Worm (Caenorhabditis elegans) whole organism, L4 larva: Measurements from ENCODE around the gene cdc-25.3.

Experiments
- D1046.2 ChIP-seq: fragments of 200-800 bp; sonication (Bioruptor generic); IDR thresholded peaks from 2 replicates; pipeline ENCODE4 v1.3.6; 2022; ENCODE audit warnings: missing genetic modification characterization, missing compliant biosample characterization
- R02D3.7 ChIP-seq: fragments of 150-350 bp; sonication (generic microtip); optimal IDR thresholded peaks from 3 replicates; lab custom pipeline; 2014; ENCODE audit warnings: missing biosample characterization, missing genetic modification characterization
- T20F7.1 ChIP-seq: fragments of 200-800 bp; sonication (Bioruptor generic); optimal IDR thresholded peaks from 2 replicates; lab custom pipeline; 2018; ENCODE audit warnings: mild to moderate bottlenecking, missing genetic modification characterization, missing compliant biosample characterization
- T26A8.4 ChIP-seq: fragments of 200-800 bp; sonication (Bioruptor generic); IDR thresholded peaks from 2 replicates; pipeline ENCODE4 v1.3.6; 2022; ENCODE audit warnings: missing genetic modification characterization, missing compliant biosample characterization
- Y5F2A.4 ChIP-seq: fragments of 200-800 bp; sonication (Bioruptor generic); optimal IDR thresholded peaks from 2 replicates; lab custom pipeline; 2018; ENCODE audit warnings: mild to moderate bottlenecking, missing genetic modification characterization, missing compliant biosample characterization
- Y75B8A.6 ChIP-seq: fragments of 200-800 bp; sonication (Bioruptor generic); IDR thresholded peaks from 2 replicates; pipeline ENCODE4 v1.3.6; 2022; ENCODE audit warnings: missing genetic modification reagents, missing genetic modification characterization, missing compliant biosample characterization
- ZK337.2 ChIP-seq: fragments of 200-800 bp; sonication (Bioruptor generic); IDR thresholded peaks from 2 replicates; pipeline ENCODE4 v1.3.6; 2022; ENCODE audit warnings: missing genetic modification reagents, missing genetic modification characterization, missing compliant biosample characterization
- ZK546.5 ChIP-seq, 2 experiments: sonication (generic microtip); optimal IDR thresholded peaks; 2 replicates each; lab custom pipeline; 2017; ENCODE audit warnings: missing biosample characterization in 2 of 2, missing genetic modification characterization in 2 of 2
- aly-2 ChIP-seq: sonication (generic microtip); optimal IDR thresholded peaks from 2 replicates; lab custom pipeline; 2018; ENCODE audit warnings: missing biosample characterization, missing genetic modification characterization
- ama-1 ChIP-seq: fragments of 150-350 bp; optimal IDR thresholded peaks from 2 replicates; lab custom pipeline; 2014; ENCODE audit warnings: inconsistent platforms, mixed read lengths
- ceh-32 ChIP-seq: sonication (generic microtip); optimal IDR thresholded peaks from 2 replicates; lab custom pipeline; 2016; ENCODE audit warnings: mild to moderate bottlenecking, missing genetic modification characterization, missing compliant biosample characterization; ENCODE audit not compliant: poor library complexity
- ces-1 ChIP-seq: fragments of 150-350 bp; sonication (generic microtip); optimal IDR thresholded peaks from 4 replicates; lab custom pipeline; 2014; ENCODE audit warnings: missing biosample characterization, missing genetic modification reagents, missing genetic modification characterization
- daf-8 ChIP-seq: fragments of 200-800 bp; sonication (Bioruptor generic); IDR thresholded peaks from 2 replicates; pipeline ENCODE4 v1.3.6; 2022; ENCODE audit warnings: missing genetic modification characterization, missing compliant biosample characterization
- duxl-1 ChIP-seq: sonication (generic microtip); optimal IDR thresholded peaks from 2 replicates; lab custom pipeline; 2016; ENCODE audit warnings: mild to moderate bottlenecking, missing genetic modification characterization, moderate library complexity, missing compliant biosample characterization; ENCODE audit not compliant: poor library complexity
- egl-27 ChIP-seq: sonication (generic microtip); optimal IDR thresholded peaks from 3 replicates; lab custom pipeline; 2017; ENCODE audit warnings: missing biosample characterization, missing genetic modification reagents, missing genetic modification characterization
- egl-43 ChIP-seq: fragments of 200-800 bp; sonication (Bioruptor generic); IDR thresholded peaks from 2 replicates; pipeline ENCODE4 v1.3.6; 2022; ENCODE audit warnings: missing genetic modification reagents, missing genetic modification characterization, missing compliant biosample characterization
- fos-1 ChIP-seq: fragments of 150-350 bp; optimal IDR thresholded peaks from 2 replicates; lab custom pipeline; 2014; ENCODE audit warnings: missing biosample characterization, missing genetic modification characterization
- hlh-11 ChIP-seq: fragments of 200-800 bp; sonication (Bioruptor generic); optimal IDR thresholded peaks from 2 replicates; lab custom pipeline; 2018; ENCODE audit warnings: mild to moderate bottlenecking, missing genetic modification characterization, missing compliant biosample characterization
- jun-1 ChIP-seq: fragments of 150-350 bp; optimal IDR thresholded peaks from 2 replicates; lab custom pipeline; 2014; ENCODE audit warnings: missing biosample characterization, missing genetic modification reagents, missing genetic modification characterization
- lim-7 ChIP-seq: fragments of 200-800 bp; sonication (Bioruptor generic); IDR thresholded peaks from 2 replicates; pipeline ENCODE4 v1.3.6; 2022; ENCODE audit warnings: missing genetic modification characterization, missing compliant biosample characterization
- lin-13 ChIP-seq: fragments of 150-350 bp; optimal IDR thresholded peaks from 2 replicates; lab custom pipeline; 2014; ENCODE audit warnings: missing biosample characterization, missing genetic modification reagents, missing genetic modification characterization
- lir-3 ChIP-seq: sonication (generic microtip); optimal IDR thresholded peaks from 2 replicates; lab custom pipeline; 2016; ENCODE audit warnings: mild to moderate bottlenecking, missing genetic modification characterization, missing compliant biosample characterization
- madf-9 ChIP-seq: fragments of 200-800 bp; sonication (Bioruptor generic); conservative IDR thresholded peaks from 2 replicates; pipeline ENCODE4 v1.3.6; 2022; ENCODE audit warnings: missing genetic modification reagents, missing genetic modification characterization, missing compliant biosample characterization
- mdl-1 ChIP-seq, 2 experiments: fragments of 150-350 bp in 1 of 2; sonication (generic microtip) in 1 of 2; optimal IDR thresholded peaks; 2 replicates each; lab custom pipeline; 2014 to 2017; ENCODE audit warnings: missing biosample characterization in 2 of 2, missing genetic modification characterization in 2 of 2
- mep-1 ChIP-seq: fragments of 150-350 bp; sonication (generic microtip); optimal IDR thresholded peaks from 3 replicates; lab custom pipeline; 2014; ENCODE audit warnings: missing biosample characterization, missing genetic modification characterization
- nhr-102 ChIP-seq: sonication (generic microtip); optimal IDR thresholded peaks from 2 replicates; lab custom pipeline; 2016; ENCODE audit warnings: mild to moderate bottlenecking, missing genetic modification characterization, moderate library complexity, missing compliant biosample characterization
- nhr-111 ChIP-seq: fragments of 200-800 bp; sonication (Bioruptor generic); optimal IDR thresholded peaks from 2 replicates; lab custom pipeline; 2018; ENCODE audit warnings: mild to moderate bottlenecking, missing genetic modification characterization, missing compliant biosample characterization
- nhr-237 ChIP-seq: sonication (generic microtip); optimal IDR thresholded peaks from 2 replicates; lab custom pipeline; 2017; ENCODE audit warnings: missing biosample characterization, missing genetic modification characterization
- nhr-28 ChIP-seq: fragments of 150-350 bp; optimal IDR thresholded peaks from 2 replicates; lab custom pipeline; 2014; ENCODE audit warnings: missing biosample characterization, missing genetic modification characterization
- nhr-41 ChIP-seq: fragments of 200-800 bp; sonication (Bioruptor generic); IDR thresholded peaks from 2 replicates; pipeline ENCODE4 v1.3.6; 2022; ENCODE audit warnings: missing genetic modification reagents, missing genetic modification characterization, missing compliant biosample characterization
- nhr-42 ChIP-seq: fragments of 200-800 bp; sonication (Bioruptor generic); IDR thresholded peaks from 2 replicates; pipeline ENCODE4 v1.3.6; 2022; ENCODE audit warnings: missing genetic modification characterization, missing compliant biosample characterization
- pha-4 ChIP-seq, 2 experiments: fragments of 150-350 bp in 1 of 2; fragments of 200-800 bp in 1 of 2; sonication (Bioruptor generic) in 1 of 2; IDR thresholded peaks in 1 of 2; optimal IDR thresholded peaks in 1 of 2; 2 replicates each; pipeline versions ENCODE4 v1.3.6 to Lab custom; 2014 to 2022; ENCODE audit warnings: missing genetic modification characterization in 2 of 2, missing genetic modification reagents in 2 of 2, missing biosample characterization in 1 of 2, missing compliant biosample characterization in 1 of 2
- rbr-2 ChIP-seq: sonication (generic microtip); optimal IDR thresholded peaks from 2 replicates; lab custom pipeline; 2016; ENCODE audit warnings: missing genotype, missing genetic modification characterization, missing compliant biosample characterization
- set-16 ChIP-seq: fragments of 200-800 bp; sonication (Bioruptor generic); IDR thresholded peaks from 2 replicates; pipeline ENCODE4 v1.3.6; 2022; ENCODE audit warnings: missing genetic modification reagents, missing genetic modification characterization, missing compliant biosample characterization
- snpc-4 ChIP-seq: fragments of 150-350 bp; optimal IDR thresholded peaks from 2 replicates; lab custom pipeline; 2014; ENCODE audit warnings: missing biosample characterization, missing genetic modification characterization
- spr-1 ChIP-seq: sonication (generic microtip); optimal IDR thresholded peaks from 2 replicates; lab custom pipeline; 2016; ENCODE audit warnings: mild to moderate bottlenecking, missing genetic modification characterization, missing compliant biosample characterization
- tra-1 ChIP-seq: fragments of 200-800 bp; sonication (Bioruptor generic); IDR thresholded peaks from 2 replicates; pipeline ENCODE4 v1.3.6; 2022; ENCODE audit warnings: missing genetic modification reagents, missing genetic modification characterization, missing compliant biosample characterization
- unc-62 ChIP-seq, 3 experiments: fragments of 150-350 bp in 1 of 3; sonication (generic microtip); optimal IDR thresholded peaks in 2 of 3; peaks in 1 of 3; 1 replicate in 1 of 3; 2 replicates in 2 of 3; lab custom pipeline; 2014 to 2017; ENCODE audit warnings: missing biosample characterization in 3 of 3, missing genetic modification characterization in 3 of 3, missing genetic modification reagents in 3 of 3, missing genotype in 1 of 3
- zag-1 ChIP-seq: fragments of 150-350 bp; optimal IDR thresholded peaks from 2 replicates; lab custom pipeline; 2014; ENCODE audit warnings: missing biosample characterization, missing genetic modification characterization
- zfp-2 ChIP-seq: sonication (generic microtip); optimal IDR thresholded peaks from 2 replicates; lab custom pipeline; 2016; ENCODE audit warnings: mild to moderate bottlenecking, missing genetic modification characterization, missing compliant biosample characterization
- zfp-3 ChIP-seq: fragments of 200-800 bp; sonication (Bioruptor generic); conservative IDR thresholded peaks from 2 replicates; pipeline ENCODE4 v1.3.6; 2022; ENCODE audit warnings: missing genetic modification reagents, missing genetic modification characterization, missing compliant biosample characterization
- ztf-11 ChIP-seq: fragments of 150-350 bp; optimal IDR thresholded peaks from 2 replicates; lab custom pipeline; 2014; ENCODE audit warnings: missing biosample characterization, missing genetic modification characterization

The cdc-25.3 gene

ce11 chrIII:8917879-8918381 is at the start of gene cdc-25.3:
Gene cdc-25.3, minus strand, starts transcription at chrIII:8917929.
- TF ChIP-seq Y75B8A.6 (no peak), hlh-11 (tag; lab: Kevin White, UChicago) (no peak), fos-1 (tag; lab: Kevin White, UChicago) (no peak), set-16 (GFP tag; lab: Robert Waterston, UW) (no peak), rbr-2 (tag; lab: Kevin White, UChicago) (no peak), nhr-28 (tag; lab: Kevin White, UChicago) (no peak), D1046.2 (no peak), duxl-1 (no peak), madf-9 (GFP tag; lab: Robert Waterston, UW) (no peak), jun-1 (tag; lab: Kevin White, UChicago) (no peak), nhr-237 (tag; lab: Kevin White, UChicago) (no peak)

- TF ChIP-seq unc-62 (GFP tag; optimal IDR thresholded peaks at IDR 0.05 in 1 of 2; lab: Kevin White, UChicago) (peak in 1 of 2 experiments; percentile 15), unc-62 (tag; optimal IDR thresholded peaks at IDR 0.05; lab: Kevin White, UChicago) (no peak), lin-13 (no peak), ama-1 (lab: Kevin White, UChicago) (no peak), set-16 (GFP tag; lab: Robert Waterston, UW) (peak; percentile 96), Y75B8A.6 (no peak), pha-4 (GFP tag; IDR thresholded peaks at IDR 0.05; lab: Robert Waterston, UW) (peak; percentile 69; the same call in 1 of the 2 replicates), pha-4 (tag; optimal IDR thresholded peaks at IDR 0.05; lab: Kevin White, UChicago) (no peak)
Measured at ce11 chrIII:8964684-8965283, 47.1 kb upstream of the cdc-25.3 start.

ce11 chrIII:8962475-8962874 is 44.7 kb upstream of the cdc-25.3 start:
- TF ChIP-seq T26A8.4 (GFP tag; lab: Robert Waterston, UW) (no peak), zfp-2 (no peak), zag-1 (tag; lab: Kevin White, UChicago) (no peak), ZK337.2 (no peak), nhr-41 (no peak), jun-1 (tag; lab: Kevin White, UChicago) (no peak), egl-43 (GFP tag; lab: Robert Waterston, UW) (0 out of 2 replicates have a peak, but pooled peaks have one; percentile 16), ceh-32 (tag; lab: Kevin White, UChicago) (no peak), nhr-42 (GFP tag; lab: Robert Waterston, UW) (no peak), zfp-3 (no peak), set-16 (GFP tag; lab: Robert Waterston, UW) (peak; percentile 99), ZK546.5 (tag; optimal IDR thresholded peaks at IDR 0.05; lab: Kevin White, UChicago) (no peak), spr-1 (no peak), nhr-111 (no peak), R02D3.7 (tag; lab: Kevin White, UChicago) (no peak), lim-7 (GFP tag; lab: Robert Waterston, UW) (no peak), pha-4 (GFP tag; IDR thresholded peaks at IDR 0.05; lab: Robert Waterston, UW) (peak; percentile 98; the same call in 1 of the 2 replicates), pha-4 (tag; optimal IDR thresholded peaks at IDR 0.05; lab: Kevin White, UChicago) (no peak), daf-8 (GFP tag; lab: Robert Waterston, UW) (no peak), snpc-4 (tag; lab: Kevin White, UChicago) (no peak)
- TF ChIP-seq, all 104 proteins: peak for 3

- TF ChIP-seq madf-9 (GFP tag; lab: Robert Waterston, UW) (no peak), mdl-1 (tag; optimal IDR thresholded peaks at IDR 0.05; lab: Kevin White, UChicago) (no peak), ztf-11 (tag; lab: Kevin White, UChicago) (no peak), T20F7.1 (GFP tag; lab: Kevin White, UChicago) (no peak), mep-1 (tag; lab: Kevin White, UChicago) (no peak), egl-27 (tag; lab: Kevin White, UChicago) (no peak), nhr-102 (tag; lab: Kevin White, UChicago) (no peak), ZK546.5 (tag; optimal IDR thresholded peaks at IDR 0.05; lab: Kevin White, UChicago) (no peak), Y5F2A.4 (GFP tag; lab: Kevin White, UChicago) (no peak), lir-3 (tag; lab: Kevin White, UChicago) (no peak), aly-2 (tag; lab: Kevin White, UChicago) (no peak), tra-1 (GFP tag; lab: Robert Waterston, UW) (no peak), ceh-32 (tag; lab: Kevin White, UChicago) (no peak), ces-1 (GFP tag; lab: Kevin White, UChicago) (no peak)
- TF ChIP-seq, all 104 proteins: peak for 0
Measured at ce11 chrIII:8961993-8962392, 44.3 kb upstream of the cdc-25.3 start, which contains the start of gene grl-25. Gene grl-25, plus strand, starts transcription at chrIII:8962293.
